Worm (Caenorhabditis elegans): ENCODE results near the gene nspd-6.
"Not testable (repeated sequence)": the region's sequence is repeated elsewhere in the genome, so short reads cannot be mapped to it uniquely, and the experiment has no call there.

ce11 chrIV:5165626-5166025, at the start of gene nspd-6:
- not testable (repeated sequence) for TF ChIP-seq him-1, W03F9.2 (tag; optimal IDR thresholded peaks at IDR 0.05)
